Fruit fly (Drosophila melanogaster) whole organism, embryonic: Measurements from ENCODE around the gene Orco.

Experiments used
- Asciz ChIP-seq: fragments of 200-800 bp; sonication (Bioruptor generic); optimal IDR thresholded peaks from 2 replicates; lab custom pipeline; 2017; ENCODE audit warnings: missing biosample characterization, mild to moderate bottlenecking, missing genetic modification characterization, missing genetic modification reagents
- Atf3 ChIP-seq: fragments of 200-800 bp; sonication (Bioruptor generic); optimal IDR thresholded peaks from 3 replicates; lab custom pipeline; 2016; ENCODE audit warnings: missing biosample characterization, missing genetic modification characterization
- CG10366 ChIP-seq: fragments of 200-800 bp; sonication (Bioruptor generic); IDR thresholded peaks from 2 replicates; pipeline ENCODE4 v1.3.6; 2022; ENCODE audit warnings: missing biosample characterization, missing genetic modification characterization
- CG12155 ChIP-seq: fragments of 200-800 bp; sonication (Bioruptor generic); optimal IDR thresholded peaks from 3 replicates; lab custom pipeline; 2016; ENCODE audit warnings: missing biosample characterization, missing genetic modification characterization
- CG12219 ChIP-seq: fragments of 200-800 bp; sonication (Bioruptor generic); optimal IDR thresholded peaks from 3 replicates; lab custom pipeline; 2018; ENCODE audit warnings: missing biosample characterization, mild to moderate bottlenecking, missing genetic modification characterization
- CG12769 ChIP-seq: fragments of 200-800 bp; sonication (Bioruptor generic); optimal IDR thresholded peaks from 2 replicates; lab custom pipeline; 2019; ENCODE audit warnings: missing biosample characterization, mild to moderate bottlenecking, missing genetic modification characterization, moderate library complexity
- CG13296 ChIP-seq: fragments of 200-800 bp; sonication (Bioruptor generic); optimal IDR thresholded peaks from 3 replicates; lab custom pipeline; 2018; ENCODE audit warnings: missing biosample characterization, mild to moderate bottlenecking, missing genetic modification characterization
- CG14667 ChIP-seq: fragments of 200-800 bp; sonication (Bioruptor generic); IDR thresholded peaks from 2 replicates; pipeline ENCODE4 v1.3.6; 2022; ENCODE audit warnings: missing biosample characterization, missing genetic modification characterization
- CG15696 ChIP-seq: fragments of 200-800 bp; sonication (Bioruptor generic); optimal IDR thresholded peaks from 2 replicates; lab custom pipeline; 2019; ENCODE audit warnings: missing biosample characterization, mild to moderate bottlenecking, missing genetic modification characterization, moderate library complexity
- CG1647 ChIP-seq: fragments of 200-800 bp; sonication (Bioruptor generic); optimal IDR thresholded peaks from 3 replicates; lab custom pipeline; 2016; ENCODE audit warnings: missing biosample characterization, missing genetic modification characterization
- CG16815 ChIP-seq: fragments of 200-800 bp; sonication (Bioruptor generic); optimal IDR thresholded peaks from 3 replicates; lab custom pipeline; 2017; ENCODE audit warnings: missing biosample characterization, mild to moderate bottlenecking, missing genetic modification characterization
- CG17186 ChIP-seq: fragments of 200-800 bp; sonication (Bioruptor generic); optimal IDR thresholded peaks from 3 replicates; lab custom pipeline; 2017; ENCODE audit warnings: missing biosample characterization, missing genetic modification reagents, missing genetic modification characterization
- CG2678 ChIP-seq: fragments of 200-800 bp; sonication (Bioruptor generic); optimal IDR thresholded peaks from 3 replicates; lab custom pipeline; 2019; ENCODE audit warnings: missing biosample characterization, mild to moderate bottlenecking, missing genetic modification characterization, moderate library complexity
- CG30020 ChIP-seq: fragments of 200-800 bp; optimal IDR thresholded peaks from 2 replicates; lab custom pipeline; 2019; ENCODE audit warnings: missing biosample characterization, mild to moderate bottlenecking, missing genetic modification characterization, moderate library complexity
- CG31365 ChIP-seq: fragments of 200-800 bp; sonication (Bioruptor generic); optimal IDR thresholded peaks from 2 replicates; lab custom pipeline; 2018; ENCODE audit warnings: missing biosample characterization, mild to moderate bottlenecking, missing genetic modification characterization
- CG32532 ChIP-seq: fragments of 200-800 bp; sonication (Bioruptor generic); IDR thresholded peaks from 2 replicates; pipeline ENCODE4 v1.3.6; 2022; ENCODE audit warnings: missing biosample characterization, missing genetic modification characterization
- CG34224 ChIP-seq: fragments of 200-800 bp; sonication (Bioruptor generic); IDR thresholded peaks from 3 replicates; pipeline ENCODE4 v1.3.6; 2022; ENCODE audit warnings: missing biosample characterization, missing genetic modification characterization; ENCODE audit not compliant: partially characterized antibody
- CG3838 ChIP-seq: fragments of 200-800 bp; sonication (Bioruptor generic); optimal IDR thresholded peaks from 3 replicates; lab custom pipeline; 2016; ENCODE audit warnings: missing biosample characterization, missing genetic modification characterization
- CG42726 ChIP-seq: fragments of 200-800 bp; sonication (Bioruptor generic); IDR thresholded peaks from 2 replicates; pipeline ENCODE4 v1.3.6; 2022; ENCODE audit warnings: missing biosample characterization, missing genetic modification characterization; ENCODE audit not compliant: partially characterized antibody
- CG5953 ChIP-seq: fragments of 200-800 bp; sonication (Bioruptor generic); IDR thresholded peaks from 2 replicates; pipeline ENCODE4 v1.3.6; 2022; ENCODE audit warnings: missing biosample characterization, missing genetic modification characterization
- CG9797 ChIP-seq: fragments of 200-800 bp; sonication (Bioruptor generic); optimal IDR thresholded peaks from 3 replicates; lab custom pipeline; 2018; ENCODE audit warnings: missing biosample characterization, mild to moderate bottlenecking, missing genetic modification characterization
- CoRest ChIP-seq: fragments of 200-800 bp; sonication (Bioruptor generic); optimal IDR thresholded peaks from 3 replicates; lab custom pipeline; 2018; ENCODE audit warnings: missing biosample characterization, mild to moderate bottlenecking, missing genetic modification characterization, moderate library complexity
- CrebB ChIP-seq: fragments of 200-800 bp; sonication (Bioruptor generic); optimal IDR thresholded peaks from 3 replicates; lab custom pipeline; 2018; ENCODE audit warnings: missing biosample characterization, mild to moderate bottlenecking, missing genetic modification characterization
- Dll ChIP-seq: fragments of 200-800 bp; sonication (Bioruptor generic); IDR thresholded peaks from 4 replicates; pipeline ENCODE4 v1.3.6; 2022; ENCODE audit warnings: missing biosample characterization, missing genetic modification characterization; ENCODE audit not compliant: partially characterized antibody
- Hand ChIP-seq: fragments of 200-800 bp; sonication (Bioruptor generic); optimal IDR thresholded peaks from 2 replicates; lab custom pipeline; 2017; ENCODE audit warnings: mild to moderate bottlenecking, missing biosample characterization, missing genetic modification reagents, missing genetic modification characterization
- Hey ChIP-seq: fragments of 200-800 bp; sonication (Bioruptor generic); optimal IDR thresholded peaks from 3 replicates; lab custom pipeline; 2018; ENCODE audit warnings: missing biosample characterization, mild to moderate bottlenecking, missing genetic modification characterization
- Hmr ChIP-seq: fragments of 200-800 bp; sonication (Bioruptor generic); optimal IDR thresholded peaks from 3 replicates; lab custom pipeline; 2017; ENCODE audit warnings: mild to moderate bottlenecking, missing biosample characterization, missing genetic modification reagents, missing genetic modification characterization
- Hr39 ChIP-seq: fragments of >200 bp; optimal IDR thresholded peaks from 2 replicates; lab custom pipeline; 2017
- NC2α ChIP-seq: fragments of 200-800 bp; sonication (Bioruptor generic); optimal IDR thresholded peaks from 2 replicates; lab custom pipeline; 2016; ENCODE audit warnings: missing biosample characterization, missing genetic modification characterization
- PHDP ChIP-seq: fragments of 200-800 bp; sonication (Bioruptor generic); optimal IDR thresholded peaks from 3 replicates; lab custom pipeline; 2018; ENCODE audit warnings: missing biosample characterization, mild to moderate bottlenecking, missing genetic modification characterization, moderate library complexity
- Rfx ChIP-seq: fragments of 200-800 bp; sonication (Bioruptor generic); IDR thresholded peaks from 2 replicates; pipeline ENCODE4 v1.3.6; 2022; ENCODE audit warnings: missing biosample characterization, missing genetic modification characterization
- Sin3A ChIP-seq: fragments of >200 bp; optimal IDR thresholded peaks from 2 replicates; lab custom pipeline; 2018
- Trl ChIP-seq, 3 experiments: fragments of >200 bp in 2 of 3; fragments of 200-800 bp in 1 of 3; sonication (Bioruptor generic) in 1 of 3; optimal IDR thresholded peaks; 2 replicates in 1 of 3; 3 replicates in 2 of 3; lab custom pipeline; 2016 to 2017; ENCODE audit warnings: missing biosample characterization in 1 of 3, missing genetic modification characterization in 1 of 3
- ac ChIP-seq: fragments of 200-800 bp; sonication (Bioruptor generic); optimal IDR thresholded peaks from 3 replicates; lab custom pipeline; 2017; ENCODE audit warnings: missing biosample characterization, mild to moderate bottlenecking, missing genetic modification characterization
- bcd ChIP-seq: fragments of 200-800 bp; sonication (Bioruptor generic); optimal IDR thresholded peaks from 2 replicates; lab custom pipeline; 2017; ENCODE audit warnings: missing biosample characterization, mild to moderate bottlenecking, missing genetic modification characterization
- cg ChIP-seq: fragments of 200-800 bp; sonication (Bioruptor generic); optimal IDR thresholded peaks from 3 replicates; lab custom pipeline; 2019; ENCODE audit warnings: missing biosample characterization, mild to moderate bottlenecking, missing genetic modification characterization, moderate library complexity
- chm ChIP-seq: fragments of 200-800 bp; sonication (Bioruptor generic); IDR thresholded peaks from 2 replicates; pipeline ENCODE4 v1.3.6; 2022; ENCODE audit warnings: missing biosample characterization, missing genetic modification characterization
- da ChIP-seq: fragments of 200-800 bp; sonication (Bioruptor generic); optimal IDR thresholded peaks from 2 replicates; lab custom pipeline; 2016; ENCODE audit warnings: missing biosample characterization, missing genetic modification characterization
- grn ChIP-seq: fragments of 200-800 bp; sonication (Bioruptor generic); optimal IDR thresholded peaks from 3 replicates; lab custom pipeline; 2017; ENCODE audit warnings: missing biosample characterization, missing genetic modification characterization
- gsb ChIP-seq: fragments of 200-800 bp; sonication (Bioruptor generic); IDR thresholded peaks from 2 replicates; pipeline ENCODE4 v1.3.6; 2022; ENCODE audit warnings: missing biosample characterization, missing genetic modification characterization
- gsb-n ChIP-seq: fragments of 200-800 bp; sonication (Bioruptor generic); optimal IDR thresholded peaks from 3 replicates; lab custom pipeline; 2018; ENCODE audit warnings: missing biosample characterization, mild to moderate bottlenecking, missing genetic modification characterization
- inv ChIP-seq: fragments of 200-800 bp; sonication (Bioruptor generic); IDR thresholded peaks from 2 replicates; pipeline ENCODE4 v1.3.6; 2022; ENCODE audit warnings: missing biosample characterization, missing genetic modification characterization; ENCODE audit not compliant: partially characterized antibody
- jigr1 ChIP-seq: fragments of 200-800 bp; sonication (Bioruptor generic); IDR thresholded peaks from 3 replicates; pipeline ENCODE4 v1.3.6; 2022; ENCODE audit warnings: missing biosample characterization, missing genetic modification characterization
- jumu ChIP-seq: fragments of 200-800 bp; sonication (Bioruptor generic); optimal IDR thresholded peaks from 3 replicates; lab custom pipeline; 2016; ENCODE audit warnings: missing biosample characterization, missing genetic modification characterization
- lmd ChIP-seq: fragments of 200-800 bp; sonication (Bioruptor generic); IDR thresholded peaks from 2 replicates; pipeline ENCODE4 v1.3.6; 2022; ENCODE audit warnings: missing biosample characterization, missing genetic modification characterization
- mld ChIP-seq: fragments of 200-800 bp; sonication (Bioruptor generic); IDR thresholded peaks from 3 replicates; pipeline ENCODE4 v1.3.6; 2022; ENCODE audit warnings: missing biosample characterization, missing genetic modification characterization; ENCODE audit not compliant: partially characterized antibody
- pb ChIP-seq: fragments of 200-800 bp; sonication (Bioruptor generic); optimal IDR thresholded peaks from 3 replicates; lab custom pipeline; 2016; ENCODE audit warnings: missing biosample characterization, missing genetic modification characterization
- sima ChIP-seq: fragments of 200-800 bp; sonication (Bioruptor generic); optimal IDR thresholded peaks from 2 replicates; lab custom pipeline; 2016; ENCODE audit warnings: missing biosample characterization, missing genetic modification characterization
- stc ChIP-seq: fragments of 200-800 bp; sonication (Bioruptor generic); IDR thresholded peaks from 2 replicates; pipeline ENCODE4 v1.3.6; 2022; ENCODE audit warnings: missing biosample characterization, missing genetic modification characterization
- tll ChIP-seq, 2 experiments: fragments of 200-800 bp in 1 of 2; fragments of >200 bp in 1 of 2; sonication (Bioruptor generic) in 1 of 2; optimal IDR thresholded peaks; 2 replicates each; lab custom pipeline; 2017 to 2019; ENCODE audit warnings: missing biosample characterization in 2 of 2, missing genetic modification characterization in 2 of 2, mild to moderate bottlenecking in 1 of 2, moderate library complexity in 1 of 2
- zfh2 ChIP-seq: fragments of 200-800 bp; sonication (Bioruptor generic); optimal IDR thresholded peaks from 2 replicates; lab custom pipeline; 2016; ENCODE audit warnings: missing biosample characterization, missing genetic modification characterization

The Orco gene

dm6 chr3R:5412987-5413386 is 781 bp upstream of the Orco start (continued):
- TF ChIP-seq Trl (optimal IDR thresholded peaks at IDR 0.05; lab: Kevin White, UChicago), result no peak
- no peak for TF ChIP-seq Trl (GFP tag; optimal IDR thresholded peaks at IDR 0.05; lab: Kevin White, UChicago)
- peak; percentile 16 for TF ChIP-seq CG15696 (tag; lab: Kevin White, UChicago)
- TF ChIP-seq CG34224 (GFP tag; lab: Robert Waterston, UW), result no peak
- no peak for TF ChIP-seq PHDP (tag; lab: Kevin White, UChicago)
- no peak for TF ChIP-seq CG5953 (GFP tag; lab: Robert Waterston, UW)
- no peak for TF ChIP-seq grn (GFP tag; lab: Kevin White, UChicago)
- peak; percentile 23 for TF ChIP-seq CG16815
- TF ChIP-seq CG32532 (GFP tag; lab: Robert Waterston, UW), result 0 out of 2 replicates have a peak, but pooled peaks have one; percentile 24
- no peak for TF ChIP-seq CG31365 (tag; lab: Kevin White, UChicago)
- peak; percentile 16; the same call in 1 of the 2 replicates for TF ChIP-seq CG10366
- no peak for TF ChIP-seq CG1647
- no peak for TF ChIP-seq cg
- TF ChIP-seq Sin3A (lab: Kevin White, UChicago), result no peak
- no peak for TF ChIP-seq da (GFP tag; lab: Kevin White, UChicago)
- TF ChIP-seq Hey (tag; lab: Kevin White, UChicago), result no peak
- TF ChIP-seq sima (GFP tag; lab: Kevin White, UChicago), result no peak
- no peak for TF ChIP-seq chm
- no peak for TF ChIP-seq CrebB (tag; lab: Kevin White, UChicago)
- no peak for TF ChIP-seq inv (GFP tag; lab: Robert Waterston, UW)
- no peak for TF ChIP-seq CG9797 (GFP tag; lab: Kevin White, UChicago)
- no peak for TF ChIP-seq gsb-n (tag; lab: Kevin White, UChicago)
- TF ChIP-seq mld (GFP tag; lab: Robert Waterston, UW), result no peak
- TF ChIP-seq CG3838 (GFP tag; lab: Kevin White, UChicago), result no peak
- TF ChIP-seq Hmr (GFP tag; lab: Kevin White, UChicago), result peak; percentile 70
- peak; percentile 20 for TF ChIP-seq zfh2 (GFP tag; lab: Kevin White, UChicago)
- no peak for TF ChIP-seq CG12219
- TF ChIP-seq jigr1 (GFP tag; lab: Robert Waterston, UW), result no peak
- TF ChIP-seq lmd (GFP tag; lab: Robert Waterston, UW), result no peak
- no peak for TF ChIP-seq CG17186
- TF ChIP-seq NC2α (GFP tag; lab: Kevin White, UChicago), result no peak
- TF ChIP-seq Asciz (GFP tag; lab: Kevin White, UChicago), result peak; percentile 47
- no peak for TF ChIP-seq ac (GFP tag; lab: Kevin White, UChicago)
- peak; percentile 58 for TF ChIP-seq CoRest (tag; lab: Kevin White, UChicago)
- TF ChIP-seq pb (GFP tag; lab: Kevin White, UChicago), result no peak
- no peak for TF ChIP-seq CG14667 (GFP tag; lab: Robert Waterston, UW)
- no peak for TF ChIP-seq Dll (GFP tag; lab: Robert Waterston, UW)
- TF ChIP-seq Hr39, result no peak
- no peak for TF ChIP-seq CG42726 (GFP tag; lab: Robert Waterston, UW)
- TF ChIP-seq Atf3, result no peak
- no peak for TF ChIP-seq CG12769 (tag; lab: Kevin White, UChicago)
- peak; percentile 10 for TF ChIP-seq CG12155
- TF ChIP-seq CG13296 (GFP tag; lab: Kevin White, UChicago), result peak; percentile 63
- TF ChIP-seq Rfx, result no peak; the same call in 1 of the 2 replicates
- TF ChIP-seq tll (GFP tag; optimal IDR thresholded peaks at IDR 0.05; lab: Kevin White, UChicago), result no peak
- peak; percentile 62 for TF ChIP-seq Hand (GFP tag; lab: Kevin White, UChicago)
- no peak for TF ChIP-seq stc (GFP tag; lab: Robert Waterston, UW)
- peak; percentile 19 for TF ChIP-seq bcd (GFP tag; lab: Kevin White, UChicago)
- no peak for TF ChIP-seq jumu (GFP tag; lab: Kevin White, UChicago)
- TF ChIP-seq gsb (GFP tag; lab: Robert Waterston, UW), result no peak
- TF ChIP-seq CG30020 (tag; lab: Kevin White, UChicago), result no peak
- peak; percentile 78 for TF ChIP-seq CG2678 (tag; lab: Kevin White, UChicago)
